Worm (Caenorhabditis elegans) whole organism, young adult: ENCODE results near the gene pqn-87.

Source experiments
- D2030.7 ChIP-seq: fragments of 200-800 bp; sonication (Bioruptor generic); IDR thresholded peaks from 2 replicates; pipeline ENCODE4 v1.3.6; 2022; ENCODE audit warnings: missing genetic modification reagents, missing genetic modification characterization, missing compliant biosample characterization
- F10E7.11 ChIP-seq: sonication (generic microtip); optimal IDR thresholded peaks from 2 replicates; lab custom pipeline; 2017; ENCODE audit warnings: mild to moderate bottlenecking, missing genetic modification characterization, moderate library complexity, missing compliant biosample characterization
- Y56A3A.18 ChIP-seq: fragments of 200-800 bp; sonication (Bioruptor generic); IDR thresholded peaks from 2 replicates; pipeline ENCODE4 v1.3.6; 2022; ENCODE audit warnings: missing genetic modification reagents, missing genetic modification characterization, missing compliant biosample characterization
- fkh-3 ChIP-seq: sonication (generic microtip); optimal IDR thresholded peaks from 2 replicates; lab custom pipeline; 2016; ENCODE audit warnings: mild to moderate bottlenecking, missing genetic modification characterization, missing compliant biosample characterization
- him-1 ChIP-seq: sonication (generic microtip); optimal IDR thresholded peaks from 2 replicates; lab custom pipeline; 2016; ENCODE audit warnings: missing genotype, missing genetic modification reagents, missing genetic modification characterization, missing compliant biosample characterization
- lir-1 ChIP-seq: fragments of 200-800 bp; sonication (Bioruptor generic); conservative IDR thresholded peaks from 2 replicates; pipeline ENCODE4 v1.3.6; 2022; ENCODE audit warnings: missing genetic modification reagents, missing genetic modification characterization, missing compliant biosample characterization
- unc-62 ChIP-seq: fragments of 150-350 bp; optimal IDR thresholded peaks from 2 replicates; lab custom pipeline; 2014; ENCODE audit warnings: missing biosample characterization, missing genetic modification reagents, missing genetic modification characterization

- no peak for TF ChIP-seq D2030.7 (GFP tag; lab: Robert Waterston, UW)
- no peak for TF ChIP-seq unc-62 (GFP tag; lab: Kevin White, UChicago)
- no peak for TF ChIP-seq fkh-3 (tag; lab: Kevin White, UChicago)
- no peak for TF ChIP-seq lir-1
- TF ChIP-seq him-1 (tag; lab: Kevin White, UChicago) = no peak
- no peak for TF ChIP-seq Y56A3A.18 (GFP tag; lab: Robert Waterston, UW)
- TF ChIP-seq F10E7.11 (tag; lab: Kevin White, UChicago) = no peak
Observed at ce11 chrII:12239449-12239848, 14.6 kb upstream of the pqn-87 start.
